Worm (Caenorhabditis elegans): ENCODE results near the gene srt-45.

- TF ChIP-seq flt-1 (GFP tag; IDR thresholded peaks at IDR 0.05) (no peak), med-1 (GFP tag; optimal IDR thresholded peaks at IDR 0.05; ENCODE audit: insufficient read depth) (no peak), T22C8.4 (GFP tag; IDR thresholded peaks at IDR 0.05) (no peak), ztf-23 (GFP tag; IDR thresholded peaks at IDR 0.05) (no peak), tab-1 (GFP tag; IDR thresholded peaks at IDR 0.05) (no peak), klf-2 (GFP tag; conservative IDR thresholded peaks at IDR 0.05) (no peak), ztf-29 (GFP tag; IDR thresholded peaks at IDR 0.05) (no peak), ref-1 (GFP tag; conservative IDR thresholded peaks at IDR 0.05) (no peak), cog-1 (tag; optimal IDR thresholded peaks at IDR 0.05) (no peak)
These were observed 31.1 kb upstream of the srt-45 start for ce11 chrV:19752879-19753278.

Data from whole organism, midembryonic.